Fruit fly (Drosophila melanogaster): ENCODE data around the gene CG18304.

The CG18304 gene

dm6 chr2L:6968013-6968517, 25.5 kb upstream of the CG18304 start (continued):
- TF ChIP-seq knrl (GFP tag; IDR thresholded peaks at IDR 0.05; ENCODE audit: partially characterized antibody), result no peak; the same call in 1 of the 3 replicates
- TF ChIP-seq CG15073 (GFP tag; optimal IDR thresholded peaks at IDR 0.05), result no peak
- peak; percentile 64 for TF ChIP-seq CG5953 (GFP tag; IDR thresholded peaks at IDR 0.05)
- TF ChIP-seq Ets65A (GFP tag), result peak; percentile 89
- TF ChIP-seq ase (GFP tag; IDR thresholded peaks at IDR 0.05), result peak; percentile 4; the same call in 1 of the 3 replicates
- 0 out of 3 replicates have a peak, but pooled peaks have one; percentile 6 for TF ChIP-seq z (GFP tag; IDR thresholded peaks at IDR 0.05)
- TF ChIP-seq CG9932 (GFP tag; IDR thresholded peaks at IDR 0.05), result peak; percentile 59
- peak; percentile 75 for TF ChIP-seq CG2120 (GFP tag; optimal IDR thresholded peaks at IDR 0.05)
- TF ChIP-seq ERR (GFP tag; optimal IDR thresholded peaks at IDR 0.05), result peak; percentile 54
- TF ChIP-seq NC2α (GFP tag; optimal IDR thresholded peaks at IDR 0.05), result peak; percentile 9
- no peak for TF ChIP-seq slou (GFP tag; optimal IDR thresholded peaks at IDR 0.05)
- TF ChIP-seq Xrp1 (GFP tag; IDR thresholded peaks at IDR 0.05), result peak; percentile 43; the same call in 1 of the 2 replicates
- peak; percentile 45 for TF ChIP-seq tap (tag; optimal IDR thresholded peaks at IDR 0.05)
- peak in 1 of 2 experiments; percentile 68 for TF ChIP-seq bsh (GFP tag; optimal IDR thresholded peaks at IDR 0.05)
- TF ChIP-seq Drgx (GFP tag; IDR thresholded peaks at IDR 0.05), result peak; percentile 53; the same call in 1 of the 2 replicates
- TF ChIP-seq phol (tag; optimal IDR thresholded peaks at IDR 0.05), result peak; percentile 55
- no peak for TF ChIP-seq fd64A (GFP tag; optimal IDR thresholded peaks at IDR 0.05)
- TF ChIP-seq Hr3 (GFP tag; optimal IDR thresholded peaks at IDR 0.05), result no peak
- peak; percentile 32 for TF ChIP-seq nmo (GFP tag; optimal IDR thresholded peaks at IDR 0.05)
- no peak for TF ChIP-seq CG4360 (GFP tag; IDR thresholded peaks at IDR 0.05)
- TF ChIP-seq sna (GFP tag; IDR thresholded peaks at IDR 0.05; ENCODE audit: partially characterized antibody), result peak; percentile 91
- peak; percentile 44 for TF ChIP-seq CG12071 (GFP tag; optimal IDR thresholded peaks at IDR 0.05)
- TF ChIP-seq ttk (GFP tag; IDR thresholded peaks at IDR 0.05), result peak; percentile 33; the same call in 1 of the 2 replicates
- TF ChIP-seq Neu2 (GFP tag; optimal IDR thresholded peaks at IDR 0.05; ENCODE audit: borderline replicate concordance), result no peak
- peak; percentile 27 for TF ChIP-seq Oli (tag; optimal IDR thresholded peaks at IDR 0.05)
- peak; percentile 16 for TF ChIP-seq CG4707 (GFP tag; optimal IDR thresholded peaks at IDR 0.05)
- no peak for TF ChIP-seq CG43689 (GFP tag; IDR thresholded peaks at IDR 0.05)
- peak; percentile 35 for TF ChIP-seq salm (tag; optimal IDR thresholded peaks at IDR 0.05)
- TF ChIP-seq Nf-YB (GFP tag; optimal IDR thresholded peaks at IDR 0.05), result peak; percentile 6
- TF ChIP-seq CG6683 (GFP tag; optimal IDR thresholded peaks at IDR 0.05), result no peak
- no peak for TF ChIP-seq Kr (GFP tag; optimal IDR thresholded peaks at IDR 0.05)
- TF ChIP-seq sr (GFP tag; IDR thresholded peaks at IDR 0.05), result no peak
- TF ChIP-seq twi (tag; optimal IDR thresholded peaks at IDR 0.05), result no peak
- no peak for TF ChIP-seq CG8089 (GFP tag; optimal IDR thresholded peaks at IDR 0.05)
- TF ChIP-seq tin (GFP tag; optimal IDR thresholded peaks at IDR 0.05), result peak; percentile 38
- peak; percentile 27 for TF ChIP-seq CG10209 (GFP tag; optimal IDR thresholded peaks at IDR 0.05)
- TF ChIP-seq Lhr (GFP tag; optimal IDR thresholded peaks at IDR 0.05), result no peak
- no peak for TF ChIP-seq cas (GFP tag; IDR thresholded peaks at IDR 0.05)
- no peak for TF ChIP-seq nerfin-1 (tag; optimal IDR thresholded peaks at IDR 0.05)
- TF ChIP-seq NC2β (GFP tag; optimal IDR thresholded peaks at IDR 0.05), result peak; percentile 52
- TF ChIP-seq CG1647 (GFP tag; optimal IDR thresholded peaks at IDR 0.05), result peak; percentile 69
- TF ChIP-seq row (GFP tag; IDR thresholded peaks at IDR 0.05), result peak; percentile 83
- peak; percentile 75 for TF ChIP-seq Bgb (GFP tag; IDR thresholded peaks at IDR 0.05; ENCODE audit: partially characterized antibody)
- TF ChIP-seq Opbp (GFP tag; IDR thresholded peaks at IDR 0.05; ENCODE audit: partially characterized antibody), result peak; percentile 76
- TF ChIP-seq peb (GFP tag; IDR thresholded peaks at IDR 0.05), result no peak
- peak; percentile 37 for TF ChIP-seq pb (GFP tag; optimal IDR thresholded peaks at IDR 0.05)
- TF ChIP-seq amos (GFP tag; IDR thresholded peaks at IDR 0.05; ENCODE audit: partially characterized antibody), result peak; percentile 75
- peak; percentile 19 for TF ChIP-seq oc (tag; optimal IDR thresholded peaks at IDR 0.05)
- TF ChIP-seq CG17912 (GFP tag; optimal IDR thresholded peaks at IDR 0.05), result peak; percentile 60
- TF ChIP-seq CG32532 (GFP tag; IDR thresholded peaks at IDR 0.05), result peak; percentile 20; the same call in 1 of the 2 replicates
